Worm (Caenorhabditis elegans) whole organism, early embryonic: ENCODE measurements around the gene B0035.15.

ENCODE experiments used
- B0310.2 ChIP-seq: sonication (generic microtip); optimal IDR thresholded peaks from 2 replicates; lab custom pipeline; 2016; ENCODE audit warnings: mild to moderate bottlenecking, missing genetic modification characterization, missing compliant biosample characterization
- F13C5.2 ChIP-seq: sonication (generic microtip); optimal IDR thresholded peaks from 2 replicates; lab custom pipeline; 2017; ENCODE audit warnings: mild to moderate bottlenecking, missing genetic modification characterization, inconsistent platforms, missing compliant biosample characterization
- ceh-13 ChIP-seq: fragments of 200-800 bp; sonication (Bioruptor generic); optimal IDR thresholded peaks from 2 replicates; lab custom pipeline; 2018; ENCODE audit warnings: mild to moderate bottlenecking, missing genetic modification characterization, missing compliant biosample characterization
- ets-7 ChIP-seq: sonication (generic microtip); optimal IDR thresholded peaks from 2 replicates; lab custom pipeline; 2016; ENCODE audit warnings: missing genotype, missing genetic modification characterization, missing compliant biosample characterization
- flt-1 ChIP-seq: fragments of 200-800 bp; sonication (Bioruptor generic); IDR thresholded peaks from 2 replicates; pipeline ENCODE4 v1.3.6; 2022; ENCODE audit warnings: missing genetic modification characterization, missing compliant biosample characterization
- hmg-4 ChIP-seq: fragments of 200-800 bp; sonication (Bioruptor generic); optimal IDR thresholded peaks from 2 replicates; lab custom pipeline; 2018; ENCODE audit warnings: mild to moderate bottlenecking, missing genetic modification characterization, missing compliant biosample characterization
- scrt-1 ChIP-seq: fragments of 200-800 bp; sonication (Bioruptor generic); IDR thresholded peaks from 2 replicates; pipeline ENCODE4 v1.3.6; 2022; ENCODE audit warnings: missing genetic modification characterization, missing compliant biosample characterization
- tbx-37 ChIP-seq: fragments of 200-800 bp; sonication (Bioruptor generic); conservative IDR thresholded peaks from 2 replicates; pipeline ENCODE4 v1.3.6; 2022; ENCODE audit warnings: missing genetic modification reagents, missing genetic modification characterization, missing compliant biosample characterization

Gene B0035.15

DNA sequence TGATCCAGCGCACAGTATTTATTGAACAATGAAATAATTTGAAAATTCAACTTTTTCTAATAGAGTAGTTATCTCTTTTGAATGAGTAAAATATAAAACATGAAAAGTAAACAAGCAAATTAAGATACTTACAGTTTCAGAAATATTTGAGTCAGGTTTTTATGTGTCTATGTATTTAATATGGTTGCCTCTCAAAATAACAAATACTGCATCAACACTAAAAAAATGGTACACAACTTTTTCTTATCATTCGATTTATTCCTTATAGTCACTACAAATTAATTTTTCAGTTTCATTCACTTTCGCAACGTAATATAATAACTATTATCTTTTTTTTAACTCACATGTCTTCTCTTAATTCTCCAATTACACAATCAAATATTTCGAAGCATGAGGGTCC is 50.6 kb downstream of the B0035.15 start:
- TF ChIP-seq tbx-37: no peak
- TF ChIP-seq hmg-4 (GFP tag; lab: Kevin White, UChicago): no peak
- no peak for TF ChIP-seq ets-7 (tag; lab: Kevin White, UChicago)
- TF ChIP-seq scrt-1: no peak
- no peak for TF ChIP-seq ceh-13 (GFP tag; lab: Kevin White, UChicago)
- TF ChIP-seq flt-1 (GFP tag; lab: Robert Waterston, UW): no peak
- no peak for TF ChIP-seq B0310.2 (tag; lab: Kevin White, UChicago)
- no peak for TF ChIP-seq F13C5.2 (tag; lab: Kevin White, UChicago)
